Fruit fly (Drosophila melanogaster) whole organism, pupa: ENCODE measurements around the gene ics.

Experiments
- CG13204 ChIP-seq: fragments of 200-800 bp; sonication (Bioruptor generic); optimal IDR thresholded peaks from 2 replicates; lab custom pipeline; 2018; ENCODE audit warnings: missing biosample characterization, mild to moderate bottlenecking, missing genetic modification characterization, moderate library complexity
- CG14655 ChIP-seq: fragments of 200-800 bp; sonication (Bioruptor generic); optimal IDR thresholded peaks from 3 replicates; lab custom pipeline; 2017; ENCODE audit warnings: mild to moderate bottlenecking, missing biosample characterization, missing genetic modification reagents, missing genetic modification characterization
- CG17806 ChIP-seq: fragments of 200-800 bp; sonication (Bioruptor generic); optimal IDR thresholded peaks from 2 replicates; lab custom pipeline; 2018; ENCODE audit warnings: missing biosample characterization, mild to moderate bottlenecking, missing genetic modification characterization, moderate library complexity
- CG32121 ChIP-seq: fragments of 200-800 bp; sonication (Bioruptor generic); IDR thresholded peaks from 2 replicates; pipeline ENCODE4 v1.3.6; 2022; ENCODE audit warnings: missing biosample characterization, missing genetic modification characterization
- CG8301 ChIP-seq: fragments of 200-800 bp; sonication (Bioruptor generic); optimal IDR thresholded peaks from 2 replicates; lab custom pipeline; 2018; ENCODE audit warnings: missing biosample characterization, mild to moderate bottlenecking, missing genetic modification characterization
- CG9948 ChIP-seq: fragments of 200-800 bp; sonication (Bioruptor generic); optimal IDR thresholded peaks from 2 replicates; lab custom pipeline; 2018; ENCODE audit warnings: missing biosample characterization, mild to moderate bottlenecking, missing genetic modification characterization, moderate library complexity
- D1 ChIP-seq: fragments of 200-800 bp; sonication (Bioruptor generic); optimal IDR thresholded peaks from 2 replicates; lab custom pipeline; 2018; ENCODE audit warnings: missing biosample characterization, mild to moderate bottlenecking, missing genetic modification characterization, moderate library complexity
- EcR ChIP-seq: fragments of 200-800 bp; sonication (Bioruptor generic); optimal IDR thresholded peaks from 3 replicates; lab custom pipeline; 2019; ENCODE audit warnings: missing biosample characterization, missing genetic modification characterization, mild to moderate bottlenecking, moderate library complexity, missing genetic modification reagents
- Pif1A ChIP-seq: fragments of 200-800 bp; sonication (Bioruptor generic); optimal IDR thresholded peaks from 3 replicates; lab custom pipeline; 2016; ENCODE audit warnings: missing biosample characterization, missing genetic modification characterization
- Pif1B ChIP-seq: fragments of 200-800 bp; sonication (Bioruptor generic); optimal IDR thresholded peaks from 3 replicates; lab custom pipeline; 2016; ENCODE audit warnings: missing biosample characterization, missing genetic modification characterization
- Snoo ChIP-seq: fragments of 200-800 bp; sonication (Bioruptor generic); optimal IDR thresholded peaks from 3 replicates; lab custom pipeline; 2017; ENCODE audit warnings: missing biosample characterization, mild to moderate bottlenecking, missing genetic modification characterization, inconsistent platforms
- rn ChIP-seq: fragments of 200-800 bp; sonication (Bioruptor generic); IDR thresholded peaks from 2 replicates; pipeline ENCODE4 v1.3.6; 2022; ENCODE audit warnings: missing biosample characterization, missing genetic modification characterization

DNA sequence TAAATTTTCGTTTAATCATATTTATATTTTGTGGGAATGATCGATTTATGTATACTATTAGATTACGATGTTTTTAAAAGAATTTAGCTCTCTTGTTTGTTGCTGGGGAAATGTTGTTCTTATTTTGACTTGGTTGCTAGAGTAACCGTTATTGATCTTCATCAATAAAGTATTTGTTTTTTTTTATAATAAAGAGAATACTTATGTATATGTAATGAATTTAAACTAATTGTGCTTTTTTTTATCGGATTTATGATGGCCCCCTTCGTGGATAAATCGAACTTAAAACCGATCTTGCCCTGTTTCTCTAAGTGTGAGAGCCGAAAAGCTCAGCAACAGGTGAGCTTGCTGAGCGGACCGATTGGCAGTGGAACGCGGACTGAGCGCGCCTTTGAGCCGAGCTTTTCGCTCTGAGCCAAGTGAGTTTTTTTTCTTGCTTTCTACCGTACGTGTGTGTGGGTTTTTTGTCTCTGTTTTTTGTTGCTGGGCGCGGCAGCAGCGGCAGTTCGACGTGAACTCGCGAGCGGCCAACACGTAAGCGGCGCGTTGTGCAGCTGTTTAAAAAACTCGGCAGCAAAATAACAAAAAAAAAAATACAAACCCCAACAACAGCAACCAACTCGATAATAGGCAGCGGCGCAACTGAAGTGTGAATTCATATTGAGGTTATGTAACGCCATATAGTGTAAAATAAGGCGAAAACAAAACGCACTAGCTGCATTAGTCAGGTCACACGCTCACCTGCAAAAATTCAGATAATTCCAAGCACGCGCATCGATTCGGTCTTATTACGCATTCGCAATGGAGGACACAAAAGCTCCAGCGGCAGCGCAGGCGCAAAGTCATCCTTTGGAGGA is 22.9 kb upstream of the ics start, which contains the start of gene CG18507:
- TF ChIP-seq D1 (no peak), EcR (no peak), CG13204 (GFP tag; lab: Kevin White, UChicago) (peak; percentile 86), Pif1B (GFP tag; lab: Kevin White, UChicago) (peak; percentile 48), Snoo (no peak), CG14655 (GFP tag; lab: Kevin White, UChicago) (peak; percentile 51), CG32121 (peak; percentile 77), CG17806 (tag; lab: Kevin White, UChicago) (peak; percentile 38), Pif1A (GFP tag; lab: Kevin White, UChicago) (peak; percentile 75), CG9948 (tag; lab: Kevin White, UChicago) (no peak), rn (GFP tag; lab: Robert Waterston, UW) (peak; percentile 60), CG8301 (tag; lab: Kevin White, UChicago) (peak; percentile 15)
